Fruit fly (Drosophila melanogaster) whole organism, pupa: Measurements from ENCODE around the gene CG5281.

Experiments
- CG12605 ChIP-seq: fragments of 200-800 bp; sonication (Bioruptor generic); IDR thresholded peaks from 2 replicates; pipeline ENCODE4 v1.3.6; 2022; ENCODE audit warnings: missing biosample characterization, missing genetic modification characterization
- CG13204 ChIP-seq: fragments of 200-800 bp; sonication (Bioruptor generic); optimal IDR thresholded peaks from 2 replicates; lab custom pipeline; 2018; ENCODE audit warnings: missing biosample characterization, mild to moderate bottlenecking, missing genetic modification characterization, moderate library complexity
- CG14655 ChIP-seq: fragments of 200-800 bp; sonication (Bioruptor generic); optimal IDR thresholded peaks from 3 replicates; lab custom pipeline; 2017; ENCODE audit warnings: mild to moderate bottlenecking, missing biosample characterization, missing genetic modification reagents, missing genetic modification characterization
- CG8159 ChIP-seq: fragments of 200-800 bp; sonication (Bioruptor generic); optimal IDR thresholded peaks from 3 replicates; lab custom pipeline; 2018; ENCODE audit warnings: missing biosample characterization, mild to moderate bottlenecking, missing genetic modification characterization, moderate library complexity
- CG8301 ChIP-seq: fragments of 200-800 bp; sonication (Bioruptor generic); optimal IDR thresholded peaks from 2 replicates; lab custom pipeline; 2018; ENCODE audit warnings: missing biosample characterization, mild to moderate bottlenecking, missing genetic modification characterization
- EcR ChIP-seq: fragments of 200-800 bp; sonication (Bioruptor generic); optimal IDR thresholded peaks from 3 replicates; lab custom pipeline; 2019; ENCODE audit warnings: missing biosample characterization, missing genetic modification characterization, mild to moderate bottlenecking, moderate library complexity, missing genetic modification reagents
- Ets98B ChIP-seq: fragments of 200-800 bp; sonication (Bioruptor generic); IDR thresholded peaks from 2 replicates; pipeline ENCODE4 v1.3.6; 2022; ENCODE audit warnings: missing biosample characterization, missing genetic modification characterization
- Pif1A ChIP-seq: fragments of 200-800 bp; sonication (Bioruptor generic); optimal IDR thresholded peaks from 3 replicates; lab custom pipeline; 2016; ENCODE audit warnings: missing biosample characterization, missing genetic modification characterization
- Pif1B ChIP-seq: fragments of 200-800 bp; sonication (Bioruptor generic); optimal IDR thresholded peaks from 3 replicates; lab custom pipeline; 2016; ENCODE audit warnings: missing biosample characterization, missing genetic modification characterization
- rn ChIP-seq: fragments of 200-800 bp; sonication (Bioruptor generic); IDR thresholded peaks from 2 replicates; pipeline ENCODE4 v1.3.6; 2022; ENCODE audit warnings: missing biosample characterization, missing genetic modification characterization

DNA sequence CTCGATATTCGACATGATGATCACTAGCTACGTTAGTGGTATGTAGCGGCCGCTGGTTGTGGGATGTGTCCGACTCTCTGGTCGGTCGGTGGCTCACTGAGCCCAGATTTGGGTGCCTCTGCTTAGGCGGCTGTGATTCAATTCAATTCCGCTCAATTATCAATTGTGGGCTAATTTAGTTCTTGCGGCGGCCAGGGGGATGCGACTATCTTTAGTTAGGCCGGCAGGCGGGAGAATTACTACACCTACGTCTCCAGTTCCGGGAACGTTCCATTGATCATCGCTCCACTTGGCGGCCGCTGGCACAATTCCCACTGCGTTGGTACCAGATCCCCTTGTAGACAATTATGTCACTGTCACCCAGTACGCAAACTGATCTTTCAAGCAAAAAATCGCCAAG lies 17.1 kb upstream of the CG5281 start, which contains the start of the genes bumpel and CG45676:
- TF ChIP-seq Ets98B (GFP tag; lab: Robert Waterston, UW): no peak
- no peak for TF ChIP-seq EcR (GFP tag; lab: Kevin White, UChicago)
- TF ChIP-seq rn (GFP tag; lab: Robert Waterston, UW): no peak
- TF ChIP-seq CG14655 (GFP tag; lab: Kevin White, UChicago): no peak
- TF ChIP-seq CG13204 (GFP tag; lab: Kevin White, UChicago): no peak
- TF ChIP-seq CG8301: no peak
- no peak for TF ChIP-seq CG12605 (GFP tag; lab: Robert Waterston, UW)
- TF ChIP-seq Pif1A (GFP tag; lab: Kevin White, UChicago): no peak
- no peak for TF ChIP-seq Pif1B (GFP tag; lab: Kevin White, UChicago)
- TF ChIP-seq CG8159 (tag; lab: Kevin White, UChicago): no peak
